Worm (Caenorhabditis elegans): ENCODE data around the gene srh-60.

DNA sequence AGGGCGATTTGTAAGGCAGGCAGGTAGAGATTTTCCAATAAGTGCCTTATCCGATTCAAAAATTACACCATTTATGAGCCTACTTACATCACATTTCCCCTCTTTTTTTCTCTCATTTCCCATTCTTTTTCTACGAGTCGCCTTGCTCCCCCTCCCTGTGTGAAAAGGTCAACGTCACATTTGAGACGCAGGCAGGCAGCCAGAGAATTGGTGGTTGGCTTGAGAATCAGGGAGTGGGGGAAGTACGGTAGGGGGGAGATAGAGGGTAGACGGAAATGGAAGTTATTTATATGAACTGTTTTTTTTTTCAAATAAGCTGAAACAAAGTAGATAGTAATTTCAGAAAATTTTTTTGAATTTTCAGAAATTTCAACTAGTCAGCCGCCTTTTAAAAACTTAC, 33.1 kb downstream of the srh-60 start:
- TF ChIP-seq ama-1 (optimal IDR thresholded peaks at IDR 0.05) (no peak), elt-2 (tag; optimal IDR thresholded peaks at IDR 0.05) (no peak), C08G9.2 (tag; optimal IDR thresholded peaks at IDR 0.05) (no peak)
